Fruit fly (Drosophila melanogaster) whole organism, pupa: ENCODE results near the gene CG6985.

Experiments used
- CG12605 ChIP-seq: fragments of 200-800 bp; sonication (Bioruptor generic); IDR thresholded peaks from 2 replicates; pipeline ENCODE4 v1.3.6; 2022; ENCODE audit warnings: missing biosample characterization, missing genetic modification characterization
- CG17806 ChIP-seq: fragments of 200-800 bp; sonication (Bioruptor generic); optimal IDR thresholded peaks from 2 replicates; lab custom pipeline; 2018; ENCODE audit warnings: missing biosample characterization, mild to moderate bottlenecking, missing genetic modification characterization, moderate library complexity
- CG32121 ChIP-seq: fragments of 200-800 bp; sonication (Bioruptor generic); IDR thresholded peaks from 2 replicates; pipeline ENCODE4 v1.3.6; 2022; ENCODE audit warnings: missing biosample characterization, missing genetic modification characterization
- CG34367 ChIP-seq: fragments of 200-800 bp; sonication (Bioruptor generic); optimal IDR thresholded peaks from 2 replicates; lab custom pipeline; 2018; ENCODE audit warnings: missing biosample characterization, mild to moderate bottlenecking, missing genetic modification characterization
- CG9948 ChIP-seq: fragments of 200-800 bp; sonication (Bioruptor generic); optimal IDR thresholded peaks from 2 replicates; lab custom pipeline; 2018; ENCODE audit warnings: missing biosample characterization, mild to moderate bottlenecking, missing genetic modification characterization, moderate library complexity
- D1 ChIP-seq: fragments of 200-800 bp; sonication (Bioruptor generic); optimal IDR thresholded peaks from 2 replicates; lab custom pipeline; 2018; ENCODE audit warnings: missing biosample characterization, mild to moderate bottlenecking, missing genetic modification characterization, moderate library complexity
- EcR ChIP-seq: fragments of 200-800 bp; sonication (Bioruptor generic); optimal IDR thresholded peaks from 3 replicates; lab custom pipeline; 2019; ENCODE audit warnings: missing biosample characterization, missing genetic modification characterization, mild to moderate bottlenecking, moderate library complexity, missing genetic modification reagents
- Ets98B ChIP-seq: fragments of 200-800 bp; sonication (Bioruptor generic); IDR thresholded peaks from 2 replicates; pipeline ENCODE4 v1.3.6; 2022; ENCODE audit warnings: missing biosample characterization, missing genetic modification characterization
- Pif1B ChIP-seq: fragments of 200-800 bp; sonication (Bioruptor generic); optimal IDR thresholded peaks from 3 replicates; lab custom pipeline; 2016; ENCODE audit warnings: missing biosample characterization, missing genetic modification characterization

DNA sequence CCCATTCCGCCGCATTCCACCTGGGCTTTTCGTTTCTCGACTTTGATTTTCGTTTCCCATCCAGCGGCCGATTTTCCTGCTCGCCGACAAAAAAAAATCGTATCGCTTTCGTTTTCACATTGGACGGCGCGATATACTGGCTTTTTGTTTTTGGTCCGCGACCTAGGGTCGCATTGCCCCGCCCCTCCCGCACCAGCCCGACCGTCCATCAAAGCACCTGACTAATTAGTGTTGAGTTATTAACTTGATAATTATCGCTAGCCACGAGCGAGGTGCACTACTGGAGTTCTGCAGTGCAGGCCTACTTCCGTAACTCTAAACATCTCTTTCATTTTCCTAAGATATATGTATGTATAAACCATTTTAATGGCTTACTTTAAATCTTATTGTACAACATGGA, 10.7 kb downstream of the CG6985 start:
- TF ChIP-seq CG12605: no peak
- no peak for TF ChIP-seq CG17806 (tag; lab: Kevin White, UChicago)
- no peak for TF ChIP-seq Ets98B (GFP tag; lab: Robert Waterston, UW)
- no peak for TF ChIP-seq EcR
- no peak for TF ChIP-seq Pif1B (GFP tag; lab: Kevin White, UChicago)
- TF ChIP-seq D1 (tag; lab: Kevin White, UChicago): no peak
- no peak for TF ChIP-seq CG34367 (tag; lab: Kevin White, UChicago)
- TF ChIP-seq CG9948 (tag; lab: Kevin White, UChicago): no peak
- TF ChIP-seq CG32121 (GFP tag; lab: Robert Waterston, UW): no peak
